Worm (Caenorhabditis elegans): ENCODE data around the gene F54F7.10.

F54F7.10 gene

ce11 chrX:11848618-11849017 is 14.8 kb upstream of the F54F7.10 start, which contains the start of gene F54F7.9:
TSS of gene F54F7.9 (minus strand) at chrX:11848718.
- TF ChIP-seq unc-98 (GFP tag; IDR thresholded peaks at IDR 0.05) = no peak
- no peak for TF ChIP-seq fkh-4 (tag; optimal IDR thresholded peaks at IDR 0.05; ENCODE audit: borderline replicate concordance)
- TF ChIP-seq ceh-63 (GFP tag; optimal IDR thresholded peaks at IDR 0.05) = no peak
- no peak for TF ChIP-seq mep-1 (tag; optimal IDR thresholded peaks at IDR 0.05)
- TF ChIP-seq nhr-76 (tag; optimal IDR thresholded peaks at IDR 0.05) = no peak
- TF ChIP-seq elt-3 (tag; optimal IDR thresholded peaks at IDR 0.05) = no peak
- no peak for TF ChIP-seq Y116A8C.19 (tag; optimal IDR thresholded peaks at IDR 0.05; ENCODE audit: borderline replicate concordance)
- TF ChIP-seq pax-3 (tag; optimal IDR thresholded peaks at IDR 0.05) = no peak
- no peak for TF ChIP-seq aha-1 (tag; optimal IDR thresholded peaks at IDR 0.05)
- no peak for TF ChIP-seq lin-15B (tag; optimal IDR thresholded peaks at IDR 0.05)
- no peak for TF ChIP-seq unc-86 (tag; optimal IDR thresholded peaks at IDR 0.05)
- TF ChIP-seq isw-1 (GFP tag; IDR thresholded peaks at IDR 0.05) = no peak
- TF ChIP-seq F16B12.6 (tag; optimal IDR thresholded peaks at IDR 0.05) = no peak
- no peak for TF ChIP-seq dsc-1 (tag; optimal IDR thresholded peaks at IDR 0.05)
- no peak for TF ChIP-seq unc-62 (GFP tag; optimal IDR thresholded peaks at IDR 0.05)
- no peak for TF ChIP-seq pag-3 (tag; optimal IDR thresholded peaks at IDR 0.05; ENCODE audit: borderline replicate concordance, insufficient read depth)
- no peak for TF ChIP-seq C04F5.9 (tag; optimal IDR thresholded peaks at IDR 0.05)
- no peak for TF ChIP-seq lin-13 (GFP tag; optimal IDR thresholded peaks at IDR 0.05)

- TF ChIP-seq efl-1 (optimal IDR thresholded peaks at IDR 0.05) (no peak), efl-1 (GFP tag; optimal IDR thresholded peaks at IDR 0.05 in 1 of 2) (peak in 1 of 2 experiments; percentile 31), mef-2 (tag; optimal IDR thresholded peaks at IDR 0.05) (no peak), nhr-11 (tag; optimal IDR thresholded peaks at IDR 0.05) (no peak)
Observed at ce11 chrX:11850082-11850481, 13.3 kb upstream of the F54F7.10 start, which contains the start of gene F54F7.3. TSS of gene F54F7.3 (minus strand) at chrX:11850182.

ce11 chrX:11850572-11850971 is 12.8 kb upstream of the F54F7.10 start, which contains the start of gene F54F7.14:
TSS of gene F54F7.14 (plus strand) at chrX:11850872.
- no peak for TF ChIP-seq nhr-237 (tag; optimal IDR thresholded peaks at IDR 0.05)
- no peak for TF ChIP-seq nhr-76 (tag; optimal IDR thresholded peaks at IDR 0.05)
- no peak for TF ChIP-seq swsn-7 (tag; optimal IDR thresholded peaks at IDR 0.05)
- no peak for TF ChIP-seq mdl-1 (tag; optimal IDR thresholded peaks at IDR 0.05)
- TF ChIP-seq C04F5.9 (tag; optimal IDR thresholded peaks at IDR 0.05) = no peak
- TF ChIP-seq nhr-71 (tag; optimal IDR thresholded peaks at IDR 0.05) = no peak
- TF ChIP-seq lin-14 (GFP tag; optimal IDR thresholded peaks at IDR 0.05) = no peak
- TF ChIP-seq fos-1 (tag; optimal IDR thresholded peaks at IDR 0.05) = no peak
- TF ChIP-seq ama-1 (optimal IDR thresholded peaks at IDR 0.05) = no peak
- no peak for TF ChIP-seq elt-3 (tag; optimal IDR thresholded peaks at IDR 0.05)
- TF ChIP-seq skn-1 (tag; optimal IDR thresholded peaks at IDR 0.05) = no peak
- no peak for TF ChIP-seq nhr-47 (tag; optimal IDR thresholded peaks at IDR 0.05)

ce11 chrX:11852494-11852893 is 10.9 kb upstream of the F54F7.10 start, which contains the start of gene xtr-1:
TSS of gene xtr-1 (plus strand) at chrX:11852794.
- TF ChIP-seq fkh-4 (tag; optimal IDR thresholded peaks at IDR 0.05; ENCODE audit: borderline replicate concordance) (no peak), swsn-7 (tag; optimal IDR thresholded peaks at IDR 0.05) (no peak), efl-1 (optimal IDR thresholded peaks at IDR 0.05) (no peak), efl-1 (GFP tag; optimal IDR thresholded peaks at IDR 0.05 in 1 of 2) (no peak), hpl-2 (GFP tag; optimal IDR thresholded peaks at IDR 0.05) (no peak), nhr-12 (tag; optimal IDR thresholded peaks at IDR 0.05) (no peak)

- TF ChIP-seq unc-130 (tag; optimal IDR thresholded peaks at IDR 0.05) (no peak), skn-1 (tag; optimal IDR thresholded peaks at IDR 0.05) (no peak), blmp-1 (tag; optimal IDR thresholded peaks at IDR 0.05) (no peak), pax-3 (tag; optimal IDR thresholded peaks at IDR 0.05) (no peak), hlh-17 (GFP tag; optimal IDR thresholded peaks at IDR 0.05; ENCODE audit: borderline replicate concordance) (no peak), xbp-1 (tag; optimal IDR thresholded peaks at IDR 0.05) (no peak), ama-1 (optimal IDR thresholded peaks at IDR 0.05) (no peak)
Observed at ce11 chrX:11854432-11854831, 9.0 kb upstream of the F54F7.10 start.
